Fruit fly (Drosophila melanogaster): Measurements from ENCODE around the gene ema.

The ema gene

dm6 chr3R:16408434-16408833 lies 33.0 kb downstream of the ema start:
- TF ChIP-seq sage (GFP tag; optimal IDR thresholded peaks at IDR 0.05) = no peak
- TF ChIP-seq GATAd (GFP tag; optimal IDR thresholded peaks at IDR 0.05) = no peak
- no peak for TF ChIP-seq Rel (GFP tag; optimal IDR thresholded peaks at IDR 0.05)
- TF ChIP-seq Rel (tag; optimal IDR thresholded peaks at IDR 0.05) = no peak
- no peak for TF ChIP-seq psq (GFP tag; optimal IDR thresholded peaks at IDR 0.05)
- no peak for TF ChIP-seq brk (GFP tag; optimal IDR thresholded peaks at IDR 0.05)

DNA sequence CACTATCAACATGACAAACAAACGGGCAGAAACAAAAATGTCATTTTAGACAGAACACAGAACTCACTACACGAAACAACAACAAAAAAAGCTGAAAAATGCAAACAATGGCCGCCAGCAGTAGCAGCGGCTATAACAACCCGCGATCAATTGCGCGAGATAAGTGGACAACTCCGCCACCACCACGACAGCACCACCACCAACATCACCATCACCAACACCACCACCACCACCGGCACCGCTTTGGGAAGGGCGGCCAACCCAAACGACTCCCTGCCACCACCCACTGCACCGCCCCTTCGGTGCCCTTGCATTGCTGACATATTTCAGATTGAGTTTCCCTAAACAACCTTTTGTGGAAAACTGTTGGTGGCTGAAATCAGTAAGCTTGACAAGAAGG lies 34.8 kb downstream of the ema start:
- TF ChIP-seq Mio (GFP tag; optimal IDR thresholded peaks at IDR 0.05) (no peak), pan (optimal IDR thresholded peaks at IDR 0.05) (no peak), Jra (GFP tag; optimal IDR thresholded peaks at IDR 0.05) (no peak), sage (GFP tag; optimal IDR thresholded peaks at IDR 0.05) (no peak), h (GFP tag; optimal IDR thresholded peaks at IDR 0.05) (no peak), dl (GFP tag; optimal IDR thresholded peaks at IDR 0.05; ENCODE audit: insufficient read depth in 1 of 2, partially characterized antibody in 2 of 2) (no peak), Vsx2 (GFP tag; optimal IDR thresholded peaks at IDR 0.05; ENCODE audit: partially characterized antibody) (no peak), dmrt93B (GFP tag; optimal IDR thresholded peaks at IDR 0.05) (no peak)

DNA sequence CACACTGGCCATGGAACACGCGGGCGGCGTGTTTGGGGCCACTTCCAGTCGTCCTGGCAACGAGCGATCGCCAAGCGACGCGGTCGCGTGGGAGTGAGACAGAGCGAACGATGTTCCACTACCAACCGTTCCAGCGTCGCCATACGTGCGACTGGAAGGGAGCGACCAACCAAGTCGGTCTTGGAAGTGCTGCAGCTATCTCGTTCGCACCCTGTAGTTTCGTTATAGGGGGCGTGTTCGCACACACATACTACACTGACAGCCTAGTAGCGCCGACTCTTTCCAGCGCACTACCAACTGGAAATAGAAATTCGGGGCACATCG lies 37.8 kb downstream of the ema start:
- TF ChIP-seq sage (GFP tag; optimal IDR thresholded peaks at IDR 0.05) (no peak), woc (GFP tag; optimal IDR thresholded peaks at IDR 0.05) (no peak), Hr83 (GFP tag; optimal IDR thresholded peaks at IDR 0.05; ENCODE audit: poor library complexity, severe bottlenecking) (no peak), GATAd (GFP tag; optimal IDR thresholded peaks at IDR 0.05) (no peak), Dif (GFP tag; optimal IDR thresholded peaks at IDR 0.05; ENCODE audit: partially characterized antibody) (peak; percentile 11), Sp1 (GFP tag; optimal IDR thresholded peaks at IDR 0.05) (no peak)

dm6 chr3R:16403023-16403733 lies 38.3 kb downstream of the ema start, which contains the start of gene ss:
Gene ss (minus strand): TSS chr3R:16403690.
- peak; percentile 38 for TF ChIP-seq pan (optimal IDR thresholded peaks at IDR 0.05)
- TF ChIP-seq ey (GFP tag; optimal IDR thresholded peaks at IDR 0.05) = no peak

- TF ChIP-seq tai (GFP tag; optimal IDR thresholded peaks at IDR 0.05) = no peak
- TF ChIP-seq Sp1 (GFP tag; optimal IDR thresholded peaks at IDR 0.05) = no peak
- no peak for TF ChIP-seq Dfd (GFP tag; optimal IDR thresholded peaks at IDR 0.05)
- no peak for TF ChIP-seq Abd-B (GFP tag; optimal IDR thresholded peaks at IDR 0.05)
- no peak for TF ChIP-seq br (GFP tag; optimal IDR thresholded peaks at IDR 0.05)
- no peak for TF ChIP-seq Dif (GFP tag; optimal IDR thresholded peaks at IDR 0.05; ENCODE audit: partially characterized antibody)
- no peak for TF ChIP-seq OdsH (GFP tag; optimal IDR thresholded peaks at IDR 0.05)
- no peak for TF ChIP-seq Hnf4 (GFP tag; optimal IDR thresholded peaks at IDR 0.05)
- TF ChIP-seq h (GFP tag; optimal IDR thresholded peaks at IDR 0.05) = no peak
- TF ChIP-seq dl (GFP tag; optimal IDR thresholded peaks at IDR 0.05; ENCODE audit: insufficient read depth in 1 of 2, partially characterized antibody in 2 of 2) = no peak
Measured at dm6 chr3R:16396565-16396964, 44.9 kb downstream of the ema start.

DNA sequence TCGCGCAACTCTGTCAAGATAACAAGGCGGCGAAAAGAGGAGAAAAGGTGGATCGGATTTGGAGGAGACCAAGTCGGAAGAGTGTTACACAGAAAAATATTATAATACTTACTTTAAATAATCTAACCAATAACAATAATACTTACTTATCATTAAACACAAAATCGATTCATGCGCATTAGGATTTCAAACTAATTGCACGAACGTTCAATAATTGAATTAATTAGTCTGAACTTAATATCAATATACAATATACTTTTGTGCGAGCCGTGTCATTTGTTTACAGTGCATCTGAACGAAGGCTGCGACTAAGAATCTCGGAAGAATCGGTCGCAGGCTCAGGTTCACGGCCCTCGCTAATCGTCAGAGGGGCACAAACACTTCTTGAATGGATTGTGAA lies 46.0 kb downstream of the ema start:
- TF ChIP-seq psq (GFP tag; optimal IDR thresholded peaks at IDR 0.05) (peak; percentile 41), Sp1 (GFP tag; optimal IDR thresholded peaks at IDR 0.05) (peak; percentile 40), Abd-B (GFP tag; optimal IDR thresholded peaks at IDR 0.05) (no peak), rgr (GFP tag; optimal IDR thresholded peaks at IDR 0.05) (peak; percentile 27), Rel (GFP tag; optimal IDR thresholded peaks at IDR 0.05) (no peak), Rel (tag; optimal IDR thresholded peaks at IDR 0.05) (no peak), br (GFP tag; optimal IDR thresholded peaks at IDR 0.05) (peak; percentile 23), CG32264 (GFP tag; optimal IDR thresholded peaks at IDR 0.05) (no peak), Vsx2 (GFP tag; optimal IDR thresholded peaks at IDR 0.05; ENCODE audit: partially characterized antibody) (no peak), Dfd (GFP tag; optimal IDR thresholded peaks at IDR 0.05) (no peak), Mio (GFP tag; optimal IDR thresholded peaks at IDR 0.05) (no peak), ey (GFP tag; optimal IDR thresholded peaks at IDR 0.05) (peak; percentile 22), Myc (optimal IDR thresholded peaks at IDR 0.05) (no peak), foxo (GFP tag; optimal IDR thresholded peaks at IDR 0.05) (peak in 1 of 2 experiments; percentile 64), woc (GFP tag; optimal IDR thresholded peaks at IDR 0.05) (no peak), dsf (GFP tag; optimal IDR thresholded peaks at IDR 0.05; ENCODE audit: borderline replicate concordance) (no peak), Hnf4 (GFP tag; optimal IDR thresholded peaks at IDR 0.05) (no peak), brk (GFP tag; optimal IDR thresholded peaks at IDR 0.05) (no peak), pan (optimal IDR thresholded peaks at IDR 0.05) (no peak), dmrt93B (GFP tag; optimal IDR thresholded peaks at IDR 0.05) (no peak), Hr83 (GFP tag; optimal IDR thresholded peaks at IDR 0.05; ENCODE audit: poor library complexity, severe bottlenecking) (no peak), CrebA (GFP tag; optimal IDR thresholded peaks at IDR 0.05; ENCODE audit: borderline replicate concordance) (no peak), GATAd (GFP tag; optimal IDR thresholded peaks at IDR 0.05) (no peak), HLH106 (tag; optimal IDR thresholded peaks at IDR 0.05) (peak; percentile 53), CG9705 (GFP tag; optimal IDR thresholded peaks at IDR 0.05) (no peak), sv (GFP tag; optimal IDR thresholded peaks at IDR 0.05) (no peak), N (GFP tag; optimal IDR thresholded peaks at IDR 0.05) (no peak), sage (GFP tag; optimal IDR thresholded peaks at IDR 0.05) (no peak), Jra (GFP tag; optimal IDR thresholded peaks at IDR 0.05) (no peak), Hr78 (GFP tag; optimal IDR thresholded peaks at IDR 0.05) (no peak), OdsH (GFP tag; optimal IDR thresholded peaks at IDR 0.05) (peak; percentile 36), tai (GFP tag; optimal IDR thresholded peaks at IDR 0.05) (no peak), dl (GFP tag; optimal IDR thresholded peaks at IDR 0.05; ENCODE audit: insufficient read depth in 1 of 2, partially characterized antibody in 2 of 2) (no peak)

Data from whole organism, wandering third instar larva.